Worm (Caenorhabditis elegans) whole organism, L1 larva: ENCODE results near the gene F01D5.1.

Experiments used
- ama-1 ChIP-seq: fragments of 150-350 bp; optimal IDR thresholded peaks from 2 replicates; lab custom pipeline; 2014
- ceh-82 ChIP-seq, 3 experiments: fragments of 150-350 bp in 1 of 3; sonication (generic microtip) in 2 of 3; optimal IDR thresholded peaks; 2 replicates each; lab custom pipeline; 2014 to 2017; ENCODE audit warnings: missing biosample characterization in 3 of 3, missing genetic modification characterization in 3 of 3
- ceh-88 ChIP-seq: fragments of 200-800 bp; sonication (Bioruptor generic); IDR thresholded peaks from 2 replicates; pipeline ENCODE4 v1.3.6; 2022; ENCODE audit warnings: missing genetic modification characterization, missing compliant biosample characterization
- egl-27 ChIP-seq, 2 experiments: fragments of 150-350 bp in 1 of 2; sonication (generic microtip); optimal IDR thresholded peaks; 3 replicates each; lab custom pipeline; 2017 to 2018; ENCODE audit warnings: missing biosample characterization in 2 of 2, missing genetic modification characterization in 2 of 2, missing genetic modification reagents in 2 of 2
- elt-3 ChIP-seq, 6 experiments: fragments of 150-350 bp in 1 of 6; sonication (generic microtip); optimal IDR thresholded peaks; 2 replicates each; lab custom pipeline; 2017 to 2018; ENCODE audit warnings: missing biosample characterization in 6 of 6, missing genetic modification characterization in 6 of 6, inconsistent platforms in 1 of 6
- hlh-4 ChIP-seq: sonication (generic microtip); optimal IDR thresholded peaks from 2 replicates; lab custom pipeline; 2016; ENCODE audit warnings: mild to moderate bottlenecking, missing genetic modification characterization, missing compliant biosample characterization
- lin-39 ChIP-seq: fragments of 150-350 bp; optimal IDR thresholded peaks from 2 replicates; lab custom pipeline; 2014; ENCODE audit warnings: missing biosample characterization, missing genetic modification reagents, missing genetic modification characterization
- mdl-1 ChIP-seq, 2 experiments: fragments of 150-350 bp; optimal IDR thresholded peaks; 2 replicates each; lab custom pipeline; 2014 to 2017; ENCODE audit warnings: missing biosample characterization in 2 of 2, missing genetic modification characterization in 2 of 2, inconsistent platforms in 1 of 2
- nhr-11 ChIP-seq: fragments of 150-350 bp; optimal IDR thresholded peaks from 2 replicates; lab custom pipeline; 2014; ENCODE audit warnings: missing biosample characterization, missing genetic modification characterization
- nhr-12 ChIP-seq: sonication (generic microtip); optimal IDR thresholded peaks from 2 replicates; lab custom pipeline; 2017; ENCODE audit warnings: missing biosample characterization, missing genetic modification characterization
- nhr-77 ChIP-seq: fragments of 150-350 bp; optimal IDR thresholded peaks from 2 replicates; lab custom pipeline; 2014; ENCODE audit warnings: missing biosample characterization, missing genetic modification characterization
- pqm-1 ChIP-seq: sonication (generic microtip); optimal IDR thresholded peaks from 3 replicates; lab custom pipeline; 2017; ENCODE audit warnings: missing biosample characterization, missing genetic modification characterization
- sptf-1 ChIP-seq: fragments of 150-350 bp; optimal IDR thresholded peaks from 2 replicates; lab custom pipeline; 2014; ENCODE audit warnings: missing biosample characterization, missing genetic modification characterization
- ztf-4 ChIP-seq: fragments of 150-350 bp; optimal IDR thresholded peaks from 2 replicates; lab custom pipeline; 2014; ENCODE audit warnings: missing biosample characterization, missing genetic modification characterization

- TF ChIP-seq hlh-4 (tag; lab: Kevin White, UChicago) (no peak), nhr-12 (no peak), ztf-4 (tag; lab: Kevin White, UChicago) (no peak), nhr-11 (tag; lab: Kevin White, UChicago) (no peak), sptf-1 (tag; lab: Kevin White, UChicago) (no peak), ceh-88 (GFP tag; lab: Robert Waterston, UW) (no peak), pqm-1 (tag; lab: Kevin White, UChicago) (no peak), egl-27 (tag; optimal IDR thresholded peaks at IDR 0.05; lab: Kevin White, UChicago) (no peak), lin-39 (no peak), mdl-1 (tag; optimal IDR thresholded peaks at IDR 0.05; lab: Kevin White, UChicago) (no peak), nhr-77 (tag; lab: Kevin White, UChicago) (no peak), ama-1 (lab: Kevin White, UChicago) (no peak), ceh-82 (tag; optimal IDR thresholded peaks at IDR 0.05; lab: Kevin White, UChicago) (no peak), elt-3 (tag; optimal IDR thresholded peaks at IDR 0.05; lab: Kevin White, UChicago) (no peak)
Observed at ce11 chrII:13964325-13964724, 33.1 kb downstream of the F01D5.1 start.
